Fruit fly (Drosophila melanogaster) whole organism, embryonic: ENCODE measurements around the gene Usp10.

ENCODE experiments used
- Adf1 ChIP-seq: fragments of 200-800 bp; sonication (Bioruptor generic); IDR thresholded peaks from 2 replicates; pipeline ENCODE4 v1.3.6; 2022; ENCODE audit warnings: missing biosample characterization, missing genetic modification characterization
- Atf-2 ChIP-seq: fragments of 200-800 bp; sonication (Bioruptor generic); optimal IDR thresholded peaks from 2 replicates; lab custom pipeline; 2016; ENCODE audit warnings: missing biosample characterization, missing genetic modification characterization
- CG10321 ChIP-seq: fragments of 200-800 bp; sonication (Bioruptor generic); IDR thresholded peaks from 2 replicates; pipeline ENCODE4 v1.3.6; 2022; ENCODE audit warnings: missing biosample characterization, missing genetic modification characterization
- CG11456 ChIP-seq: fragments of 200-800 bp; sonication (Bioruptor generic); IDR thresholded peaks from 3 replicates; pipeline ENCODE4 v1.3.6; 2022; ENCODE audit warnings: missing biosample characterization, missing genetic modification characterization
- CG11695 ChIP-seq: fragments of 200-800 bp; sonication (Bioruptor generic); IDR thresholded peaks from 3 replicates; pipeline ENCODE4 v1.3.6; 2022; ENCODE audit warnings: missing biosample characterization, missing genetic modification characterization
- CG12942 ChIP-seq: fragments of 200-800 bp; sonication (Bioruptor generic); optimal IDR thresholded peaks from 3 replicates; lab custom pipeline; 2016; ENCODE audit warnings: missing biosample characterization, missing genetic modification characterization
- CG13287 ChIP-seq: fragments of 200-800 bp; sonication (Bioruptor generic); IDR thresholded peaks from 2 replicates; pipeline ENCODE4 v1.3.6; 2022; ENCODE audit warnings: missing biosample characterization, missing genetic modification characterization; ENCODE audit not compliant: partially characterized antibody
- CG16815 ChIP-seq: fragments of 200-800 bp; sonication (Bioruptor generic); optimal IDR thresholded peaks from 3 replicates; lab custom pipeline; 2017; ENCODE audit warnings: missing biosample characterization, mild to moderate bottlenecking, missing genetic modification characterization
- CG18262 ChIP-seq: fragments of 200-800 bp; optimal IDR thresholded peaks from 3 replicates; lab custom pipeline; 2019; ENCODE audit warnings: missing biosample characterization, mild to moderate bottlenecking, missing genetic modification characterization, moderate library complexity
- CG18599 ChIP-seq: fragments of 200-800 bp; sonication (Bioruptor generic); optimal IDR thresholded peaks from 3 replicates; lab custom pipeline; 2017; ENCODE audit warnings: missing biosample characterization, missing genetic modification characterization, mild to moderate bottlenecking, moderate library complexity, missing genetic modification reagents
- CG2129 ChIP-seq: fragments of 200-800 bp; sonication (Bioruptor generic); IDR thresholded peaks from 2 replicates; pipeline ENCODE4 v1.3.6; 2022; ENCODE audit warnings: missing biosample characterization, missing genetic modification characterization; ENCODE audit not compliant: partially characterized antibody
- CG2678 ChIP-seq: fragments of 200-800 bp; sonication (Bioruptor generic); optimal IDR thresholded peaks from 3 replicates; lab custom pipeline; 2019; ENCODE audit warnings: missing biosample characterization, mild to moderate bottlenecking, missing genetic modification characterization, moderate library complexity
- CG3281 ChIP-seq: fragments of 200-800 bp; sonication (Bioruptor generic); optimal IDR thresholded peaks from 3 replicates; lab custom pipeline; 2017; ENCODE audit warnings: missing biosample characterization, mild to moderate bottlenecking, missing genetic modification characterization
- CG3847 ChIP-seq: fragments of 200-800 bp; sonication (Bioruptor generic); IDR thresholded peaks from 2 replicates; pipeline ENCODE4 v1.3.6; 2022; ENCODE audit warnings: missing biosample characterization, missing genetic modification characterization
- CG7357 ChIP-seq: fragments of 200-800 bp; sonication (Bioruptor generic); IDR thresholded peaks from 3 replicates; pipeline ENCODE4 v1.3.6; 2022; ENCODE audit warnings: missing biosample characterization, missing genetic modification characterization
- CG8089 ChIP-seq: fragments of 200-800 bp; sonication (Bioruptor generic); optimal IDR thresholded peaks from 3 replicates; lab custom pipeline; 2016; ENCODE audit warnings: missing biosample characterization, missing genetic modification characterization
- CG8359 ChIP-seq: fragments of 200-800 bp; sonication (Bioruptor generic); optimal IDR thresholded peaks from 2 replicates; lab custom pipeline; 2017; ENCODE audit warnings: missing biosample characterization, mild to moderate bottlenecking, missing genetic modification characterization, borderline replicate concordance
- CG8388 ChIP-seq: fragments of 200-800 bp; sonication (Bioruptor generic); optimal IDR thresholded peaks from 2 replicates; lab custom pipeline; 2019; ENCODE audit warnings: missing biosample characterization, mild to moderate bottlenecking, missing genetic modification characterization, moderate library complexity
- CG9797 ChIP-seq: fragments of 200-800 bp; sonication (Bioruptor generic); optimal IDR thresholded peaks from 3 replicates; lab custom pipeline; 2018; ENCODE audit warnings: missing biosample characterization, mild to moderate bottlenecking, missing genetic modification characterization
- CG9817 ChIP-seq: fragments of 200-800 bp; sonication (Bioruptor generic); optimal IDR thresholded peaks from 2 replicates; lab custom pipeline; 2018; ENCODE audit warnings: missing biosample characterization, mild to moderate bottlenecking, missing genetic modification characterization, moderate library complexity
- Chrac-16 ChIP-seq: fragments of 200-800 bp; sonication (Bioruptor generic); optimal IDR thresholded peaks from 3 replicates; lab custom pipeline; 2016; ENCODE audit warnings: missing biosample characterization, missing genetic modification characterization
- Dek ChIP-seq: fragments of 200-800 bp; sonication (Bioruptor generic); optimal IDR thresholded peaks from 3 replicates; lab custom pipeline; 2019; ENCODE audit warnings: missing biosample characterization, mild to moderate bottlenecking, missing genetic modification characterization, moderate library complexity
- Doc2 ChIP-seq: fragments of 200-800 bp; sonication (Bioruptor generic); IDR thresholded peaks from 2 replicates; pipeline ENCODE4 v1.3.6; 2022; ENCODE audit warnings: missing biosample characterization, missing genetic modification characterization
- Drgx ChIP-seq: fragments of 200-800 bp; sonication (Bioruptor generic); IDR thresholded peaks from 2 replicates; pipeline ENCODE4 v1.3.6; 2022; ENCODE audit warnings: missing biosample characterization, missing genetic modification characterization
- HmgD ChIP-seq: fragments of 200-800 bp; sonication (Bioruptor generic); optimal IDR thresholded peaks from 3 replicates; lab custom pipeline; 2016; ENCODE audit warnings: missing biosample characterization, missing genetic modification characterization
- Rfx ChIP-seq: fragments of 200-800 bp; sonication (Bioruptor generic); IDR thresholded peaks from 2 replicates; pipeline ENCODE4 v1.3.6; 2022; ENCODE audit warnings: missing biosample characterization, missing genetic modification characterization
- Spps ChIP-seq: fragments of 200-800 bp; sonication (Bioruptor generic); optimal IDR thresholded peaks from 2 replicates; lab custom pipeline; 2018; ENCODE audit warnings: missing biosample characterization, mild to moderate bottlenecking, missing genetic modification characterization
- Stat92E ChIP-seq, 3 experiments: fragments of >200 bp in 2 of 3; fragments of 200-800 bp in 1 of 3; sonication (Bioruptor generic) in 1 of 3; optimal IDR thresholded peaks; 2 replicates each; lab custom pipeline; 2017 to 2019; ENCODE audit warnings: missing biosample characterization in 3 of 3, missing genetic modification characterization in 3 of 3, mild to moderate bottlenecking in 1 of 3, moderate library complexity in 1 of 3
- al ChIP-seq: fragments of 200-800 bp; sonication (Bioruptor generic); IDR thresholded peaks from 2 replicates; pipeline ENCODE4 v1.3.6; 2022; ENCODE audit warnings: missing biosample characterization, missing genetic modification characterization
- chif ChIP-seq, 2 experiments: fragments of 200-800 bp; sonication (Bioruptor generic); optimal IDR thresholded peaks; 3 replicates each; lab custom pipeline; 2016; ENCODE audit warnings: missing biosample characterization in 2 of 2, missing genetic modification characterization in 2 of 2
- fru ChIP-seq: fragments of >200 bp; optimal IDR thresholded peaks from 2 replicates; lab custom pipeline; 2017
- hth ChIP-seq: fragments of >200 bp; optimal IDR thresholded peaks from 2 replicates; lab custom pipeline; 2017; ENCODE audit warnings: inconsistent platforms
- insv ChIP-seq, 2 experiments: fragments of 200-800 bp; sonication (Bioruptor generic); optimal IDR thresholded peaks; 3 replicates each; lab custom pipeline; 2016 to 2018; ENCODE audit warnings: missing biosample characterization in 2 of 2, missing genetic modification characterization in 2 of 2
- jigr1 ChIP-seq: fragments of 200-800 bp; sonication (Bioruptor generic); IDR thresholded peaks from 3 replicates; pipeline ENCODE4 v1.3.6; 2022; ENCODE audit warnings: missing biosample characterization, missing genetic modification characterization
- jumu ChIP-seq: fragments of 200-800 bp; sonication (Bioruptor generic); optimal IDR thresholded peaks from 3 replicates; lab custom pipeline; 2016; ENCODE audit warnings: missing biosample characterization, missing genetic modification characterization
- kni ChIP-seq: fragments of 200-800 bp; sonication (Bioruptor generic); optimal IDR thresholded peaks from 3 replicates; lab custom pipeline; 2017; ENCODE audit warnings: mild to moderate bottlenecking, missing biosample characterization, missing genetic modification reagents, missing genetic modification characterization
- nerfin-1 ChIP-seq: fragments of 200-800 bp; sonication (Bioruptor generic); optimal IDR thresholded peaks from 3 replicates; lab custom pipeline; 2019; ENCODE audit warnings: missing biosample characterization, mild to moderate bottlenecking, missing genetic modification characterization, moderate library complexity
- pfk ChIP-seq: fragments of 200-800 bp; sonication (Bioruptor generic); optimal IDR thresholded peaks from 2 replicates; lab custom pipeline; 2018; ENCODE audit warnings: missing biosample characterization, mild to moderate bottlenecking, missing genetic modification characterization, moderate library complexity
- run ChIP-seq: fragments of 200-800 bp; sonication (Bioruptor generic); optimal IDR thresholded peaks from 3 replicates; lab custom pipeline; 2018; ENCODE audit warnings: missing biosample characterization, mild to moderate bottlenecking, missing genetic modification characterization
- sens-2 ChIP-seq: fragments of 200-800 bp; sonication (Bioruptor generic); IDR thresholded peaks from 2 replicates; pipeline ENCODE4 v1.3.6; 2022; ENCODE audit warnings: missing biosample characterization, missing genetic modification characterization
- sqz ChIP-seq: fragments of 200-800 bp; sonication (Bioruptor generic); optimal IDR thresholded peaks from 3 replicates; lab custom pipeline; 2018; ENCODE audit warnings: missing biosample characterization, mild to moderate bottlenecking, missing genetic modification characterization
- sug ChIP-seq: fragments of 200-800 bp; optimal IDR thresholded peaks from 2 replicates; lab custom pipeline; 2019; ENCODE audit warnings: missing biosample characterization, mild to moderate bottlenecking, missing genetic modification characterization, moderate library complexity
- tap ChIP-seq: fragments of 200-800 bp; optimal IDR thresholded peaks from 3 replicates; lab custom pipeline; 2019; ENCODE audit warnings: missing biosample characterization, mild to moderate bottlenecking, missing genetic modification characterization, moderate library complexity
- usp ChIP-seq: fragments of >200 bp; optimal IDR thresholded peaks from 2 replicates; lab custom pipeline; 2017; ENCODE audit warnings: missing biosample characterization, missing genetic modification characterization
- vnd ChIP-seq: fragments of 200-800 bp; sonication (Bioruptor generic); IDR thresholded peaks from 3 replicates; pipeline ENCODE4 v1.3.6; 2022; ENCODE audit warnings: missing biosample characterization, missing genetic modification characterization; ENCODE audit not compliant: partially characterized antibody
- wor ChIP-seq: fragments of 200-800 bp; sonication (Bioruptor generic); IDR thresholded peaks from 2 replicates; pipeline ENCODE4 v1.3.6; 2022; ENCODE audit warnings: missing biosample characterization, missing genetic modification characterization
- zen ChIP-seq: fragments of 200-800 bp; sonication (Bioruptor generic); optimal IDR thresholded peaks from 3 replicates; lab custom pipeline; 2018; ENCODE audit warnings: missing biosample characterization, mild to moderate bottlenecking, missing genetic modification characterization, moderate library complexity
- zf30C ChIP-seq: fragments of 200-800 bp; sonication (Bioruptor generic); optimal IDR thresholded peaks from 3 replicates; lab custom pipeline; 2018; ENCODE audit warnings: missing biosample characterization, mild to moderate bottlenecking, missing genetic modification characterization

Usp10 gene

DNA sequence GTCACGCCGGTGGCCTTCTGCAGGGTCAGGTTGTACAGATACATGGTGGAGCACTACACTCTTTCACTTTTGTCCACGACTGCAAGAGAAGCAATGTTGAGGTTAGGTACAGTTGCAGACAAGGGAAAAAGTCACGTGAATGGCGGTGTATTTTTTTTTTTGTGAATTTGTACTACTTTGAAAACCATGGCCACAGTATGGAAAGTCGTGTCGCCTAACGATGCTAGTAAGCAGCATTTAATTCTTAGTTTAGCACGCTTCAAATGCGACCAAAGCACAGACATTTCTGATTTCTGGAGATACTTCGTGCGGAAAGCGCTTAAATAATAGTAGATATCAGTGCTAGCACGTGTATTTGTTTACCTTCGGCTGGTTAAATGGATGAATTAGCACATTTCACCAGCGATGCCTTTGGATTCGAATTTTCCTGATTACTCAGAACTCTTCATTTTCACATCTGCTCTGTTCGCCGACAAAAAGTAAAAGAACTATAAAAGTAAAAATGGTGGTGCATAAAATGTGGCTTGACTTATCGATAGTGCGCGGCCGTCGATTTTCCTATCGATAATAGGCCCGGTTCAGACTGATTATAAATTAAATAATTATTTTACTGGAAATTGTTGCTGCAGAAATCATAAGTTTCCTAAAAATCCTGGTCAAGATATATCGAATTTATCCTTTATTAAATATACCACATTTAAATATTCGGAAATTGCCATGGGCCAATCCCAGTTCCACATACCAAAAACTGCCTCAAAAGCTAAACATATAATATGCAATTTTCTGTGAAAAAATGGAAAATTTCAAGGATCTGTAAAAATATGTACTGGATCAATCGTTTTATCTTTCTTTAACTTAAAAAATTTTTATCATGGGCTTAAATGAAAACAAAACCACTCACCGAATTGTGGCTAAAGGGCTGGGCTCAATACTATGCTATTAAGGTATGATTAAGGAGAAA, 38.5 kb upstream of the Usp10 start, which contains the start of gene Sf3b3 (continued):
- no peak for TF ChIP-seq Dek (tag; lab: Kevin White, UChicago)
- no peak for TF ChIP-seq CG9797 (GFP tag; lab: Kevin White, UChicago)
- TF ChIP-seq CG10321 (GFP tag; lab: Robert Waterston, UW): no peak
- peak in 1 of 3 experiments; percentile 59 for TF ChIP-seq Stat92E (GFP tag; optimal IDR thresholded peaks at IDR 0.05; lab: Kevin White, UChicago)
- TF ChIP-seq fru: no peak
- no peak for TF ChIP-seq HmgD (GFP tag; lab: Kevin White, UChicago)
- TF ChIP-seq CG18262: peak; percentile 12
- TF ChIP-seq zf30C (GFP tag; lab: Kevin White, UChicago): no peak
- TF ChIP-seq CG11695 (GFP tag; lab: Robert Waterston, UW): 0 out of 3 replicates have a peak, but pooled peaks have one; percentile 5
- TF ChIP-seq CG11456 (GFP tag; lab: Robert Waterston, UW): 0 out of 3 replicates have a peak, but pooled peaks have one; percentile 3
- TF ChIP-seq CG12942 (GFP tag; lab: Kevin White, UChicago): no peak
- TF ChIP-seq Drgx (GFP tag; lab: Robert Waterston, UW): peak; percentile 12; the same call in 1 of the 2 replicates
- no peak for TF ChIP-seq Chrac-16 (GFP tag; lab: Kevin White, UChicago)
- peak; percentile 10 for TF ChIP-seq CG3281 (GFP tag; lab: Kevin White, UChicago)
- no peak for TF ChIP-seq sens-2 (GFP tag; lab: Robert Waterston, UW)
- no peak for TF ChIP-seq CG9817
- TF ChIP-seq CG13287 (GFP tag; lab: Robert Waterston, UW): peak; percentile 60
- TF ChIP-seq al (GFP tag; lab: Robert Waterston, UW): no peak; the same call in 1 of the 2 replicates
- no peak for TF ChIP-seq Adf1 (GFP tag; lab: Robert Waterston, UW)
- no peak for TF ChIP-seq CG16815
- TF ChIP-seq kni (GFP tag; lab: Kevin White, UChicago): no peak
- no peak for TF ChIP-seq run (tag; lab: Kevin White, UChicago)
- TF ChIP-seq pfk: no peak
- no peak for TF ChIP-seq jumu (GFP tag; lab: Kevin White, UChicago)
- TF ChIP-seq sqz (GFP tag; lab: Kevin White, UChicago): peak; percentile 60
- peak; percentile 57; the same call in 2 of the 3 replicates for TF ChIP-seq vnd (GFP tag; lab: Robert Waterston, UW)
- TF ChIP-seq jigr1 (GFP tag; lab: Robert Waterston, UW): peak; percentile 31; the same call in 1 of the 3 replicates
- TF ChIP-seq Rfx (GFP tag; lab: Robert Waterston, UW): peak; percentile 66
- TF ChIP-seq tap (tag; lab: Kevin White, UChicago): no peak
- TF ChIP-seq Spps (tag; lab: Kevin White, UChicago): no peak
- TF ChIP-seq insv (GFP tag; optimal IDR thresholded peaks at IDR 0.05; lab: Kevin White, UChicago): no peak
- TF ChIP-seq usp: no peak
- no peak for TF ChIP-seq CG8359
- TF ChIP-seq CG8089 (GFP tag; lab: Kevin White, UChicago): no peak
- peak; percentile 9 for TF ChIP-seq sug (tag; lab: Kevin White, UChicago)
- no peak for TF ChIP-seq wor (GFP tag; lab: Robert Waterston, UW)
- TF ChIP-seq CG8388 (GFP tag; lab: Kevin White, UChicago): no peak
- no peak for TF ChIP-seq Doc2 (GFP tag; lab: Robert Waterston, UW)
- TF ChIP-seq CG2129 (GFP tag; lab: Robert Waterston, UW): peak; percentile 24; the same call in 1 of the 2 replicates
- TF ChIP-seq CG7357 (GFP tag; lab: Robert Waterston, UW): peak; percentile 22; the same call in 1 of the 3 replicates
- no peak for TF ChIP-seq CG18599
- TF ChIP-seq nerfin-1 (tag; lab: Kevin White, UChicago): no peak
- no peak for TF ChIP-seq Atf-2 (GFP tag; lab: Kevin White, UChicago)
- peak; percentile 24 for TF ChIP-seq zen (tag; lab: Kevin White, UChicago)
- no peak for TF ChIP-seq CG2678 (tag; lab: Kevin White, UChicago)
- TF ChIP-seq chif (GFP tag; optimal IDR thresholded peaks at IDR 0.05; lab: Kevin White, UChicago): no peak
- no peak for TF ChIP-seq hth
- no peak for TF ChIP-seq CG3847 (GFP tag; lab: Robert Waterston, UW)
